Fruit fly (Drosophila melanogaster) whole organism, embryonic: ENCODE results near the gene CG7916.
A peak's percentile ranks its signal among the peaks of the same experiment; 100 is the strongest.

Experiments
- Bgb ChIP-seq: fragments of 200-800 bp; sonication (Bioruptor generic); IDR thresholded peaks from 2 replicates; pipeline ENCODE4 v1.3.6; 2022; ENCODE audit warnings: missing biosample characterization, missing genetic modification characterization; ENCODE audit not compliant: partially characterized antibody
- CG10431 ChIP-seq: fragments of 200-800 bp; sonication (Bioruptor generic); optimal IDR thresholded peaks from 3 replicates; lab custom pipeline; 2018; ENCODE audit warnings: missing biosample characterization, mild to moderate bottlenecking, missing genetic modification characterization
- CG12236 ChIP-seq: fragments of 200-800 bp; sonication (Bioruptor generic); optimal IDR thresholded peaks from 2 replicates; lab custom pipeline; 2016; ENCODE audit warnings: missing biosample characterization, missing genetic modification characterization
- CG12744 ChIP-seq: fragments of 200-800 bp; sonication (Bioruptor generic); optimal IDR thresholded peaks from 2 replicates; lab custom pipeline; 2016; ENCODE audit warnings: missing biosample characterization, missing genetic modification characterization
- CG13123 ChIP-seq: fragments of 200-800 bp; sonication (Bioruptor generic); optimal IDR thresholded peaks from 2 replicates; lab custom pipeline; 2016; ENCODE audit warnings: missing biosample characterization, missing genetic modification characterization
- CG13624 ChIP-seq: fragments of 200-800 bp; sonication (Bioruptor generic); optimal IDR thresholded peaks from 2 replicates; lab custom pipeline; 2016; ENCODE audit warnings: missing biosample characterization, missing genetic modification characterization
- CG14014 ChIP-seq: fragments of 200-800 bp; sonication (Bioruptor generic); IDR thresholded peaks from 2 replicates; pipeline ENCODE4 v1.3.6; 2022; ENCODE audit warnings: missing biosample characterization, missing genetic modification characterization
- CG17829 ChIP-seq: fragments of 200-800 bp; optimal IDR thresholded peaks from 2 replicates; lab custom pipeline; 2019; ENCODE audit warnings: missing biosample characterization, mild to moderate bottlenecking, missing genetic modification characterization, moderate library complexity
- CG18619 ChIP-seq: fragments of 200-800 bp; sonication (Bioruptor generic); optimal IDR thresholded peaks from 3 replicates; lab custom pipeline; 2017; ENCODE audit warnings: missing biosample characterization, mild to moderate bottlenecking, missing genetic modification characterization
- CG2199 ChIP-seq: fragments of 200-800 bp; sonication (Bioruptor generic); IDR thresholded peaks from 3 replicates; pipeline ENCODE4 v1.3.6; 2022; ENCODE audit warnings: missing biosample characterization, missing genetic modification characterization
- CG2889 ChIP-seq: fragments of 200-800 bp; sonication (Bioruptor generic); IDR thresholded peaks from 3 replicates; pipeline ENCODE4 v1.3.6; 2022; ENCODE audit warnings: missing biosample characterization, missing genetic modification characterization
- CG32772 ChIP-seq: fragments of 200-800 bp; sonication (Bioruptor generic); IDR thresholded peaks from 2 replicates; pipeline ENCODE4 v1.3.6; 2022; ENCODE audit warnings: missing biosample characterization, missing genetic modification characterization
- CG3847 ChIP-seq: fragments of 200-800 bp; sonication (Bioruptor generic); IDR thresholded peaks from 2 replicates; pipeline ENCODE4 v1.3.6; 2022; ENCODE audit warnings: missing biosample characterization, missing genetic modification characterization
- CG3995 ChIP-seq: fragments of 200-800 bp; sonication (Bioruptor generic); optimal IDR thresholded peaks from 3 replicates; lab custom pipeline; 2016; ENCODE audit warnings: missing biosample characterization, missing genetic modification characterization
- CG4730 ChIP-seq: fragments of 200-800 bp; sonication (Bioruptor generic); IDR thresholded peaks from 2 replicates; pipeline ENCODE4 v1.3.6; 2022; ENCODE audit warnings: missing biosample characterization, missing genetic modification characterization
- CG6813 ChIP-seq: fragments of 200-800 bp; sonication (Bioruptor generic); optimal IDR thresholded peaks from 2 replicates; lab custom pipeline; 2017; ENCODE audit warnings: missing biosample characterization, missing genetic modification characterization, mild to moderate bottlenecking, moderate library complexity, missing genetic modification reagents
- CG7928 ChIP-seq: fragments of 200-800 bp; sonication (Bioruptor generic); optimal IDR thresholded peaks from 2 replicates; lab custom pipeline; 2017; ENCODE audit warnings: missing biosample characterization, mild to moderate bottlenecking, missing genetic modification characterization
- CG7987 ChIP-seq: fragments of 200-800 bp; sonication (Bioruptor generic); optimal IDR thresholded peaks from 2 replicates; lab custom pipeline; 2018; ENCODE audit warnings: missing biosample characterization, mild to moderate bottlenecking, missing genetic modification characterization, moderate library complexity
- CG9932 ChIP-seq: fragments of 200-800 bp; sonication (Bioruptor generic); IDR thresholded peaks from 2 replicates; pipeline ENCODE4 v1.3.6; 2022; ENCODE audit warnings: missing biosample characterization, missing genetic modification characterization
- Chrac-16 ChIP-seq: fragments of 200-800 bp; sonication (Bioruptor generic); optimal IDR thresholded peaks from 3 replicates; lab custom pipeline; 2016; ENCODE audit warnings: missing biosample characterization, missing genetic modification characterization
- Dek ChIP-seq: fragments of 200-800 bp; sonication (Bioruptor generic); optimal IDR thresholded peaks from 3 replicates; lab custom pipeline; 2019; ENCODE audit warnings: missing biosample characterization, mild to moderate bottlenecking, missing genetic modification characterization, moderate library complexity
- E2f2 ChIP-seq: fragments of 200-800 bp; sonication (Bioruptor generic); IDR thresholded peaks from 2 replicates; pipeline ENCODE4 v1.3.6; 2022; ENCODE audit warnings: missing biosample characterization, missing genetic modification characterization
- Fer1 ChIP-seq: fragments of 200-800 bp; sonication (Bioruptor generic); optimal IDR thresholded peaks from 2 replicates; lab custom pipeline; 2017; ENCODE audit warnings: missing biosample characterization, mild to moderate bottlenecking, missing genetic modification characterization
- HmgZ ChIP-seq: fragments of 200-800 bp; sonication (Bioruptor generic); optimal IDR thresholded peaks from 2 replicates; lab custom pipeline; 2018; ENCODE audit warnings: missing biosample characterization, mild to moderate bottlenecking, missing genetic modification characterization
- Hr39 ChIP-seq: fragments of >200 bp; optimal IDR thresholded peaks from 2 replicates; lab custom pipeline; 2017
- MBD-R2 ChIP-seq: fragments of 200-800 bp; sonication (Bioruptor generic); IDR thresholded peaks from 2 replicates; pipeline ENCODE4 v1.3.6; 2022; ENCODE audit warnings: missing biosample characterization, missing genetic modification characterization
- Nf-YC ChIP-seq: fragments of 200-800 bp; optimal IDR thresholded peaks from 3 replicates; lab custom pipeline; 2019; ENCODE audit warnings: missing biosample characterization, mild to moderate bottlenecking, missing genetic modification characterization, moderate library complexity
- Sox102F ChIP-seq: fragments of 200-800 bp; sonication (Bioruptor generic); optimal IDR thresholded peaks from 2 replicates; lab custom pipeline; 2018; ENCODE audit warnings: missing biosample characterization, mild to moderate bottlenecking, missing genetic modification characterization, moderate library complexity
- Sry-δ ChIP-seq: fragments of 200-800 bp; sonication (Bioruptor generic); optimal IDR thresholded peaks from 2 replicates; lab custom pipeline; 2016; ENCODE audit warnings: missing biosample characterization, missing genetic modification characterization
- ab ChIP-seq: fragments of 200-800 bp; sonication (Bioruptor generic); optimal IDR thresholded peaks from 2 replicates; lab custom pipeline; 2016; ENCODE audit warnings: missing biosample characterization, missing genetic modification characterization
- da ChIP-seq: fragments of 200-800 bp; sonication (Bioruptor generic); optimal IDR thresholded peaks from 2 replicates; lab custom pipeline; 2016; ENCODE audit warnings: missing biosample characterization, missing genetic modification characterization
- dan ChIP-seq: fragments of 200-800 bp; sonication (Bioruptor generic); IDR thresholded peaks from 2 replicates; pipeline ENCODE4 v1.3.6; 2022; ENCODE audit warnings: missing biosample characterization, missing genetic modification characterization
- dimm ChIP-seq: fragments of 200-800 bp; sonication (Bioruptor generic); IDR thresholded peaks from 2 replicates; pipeline ENCODE4 v1.3.6; 2022; ENCODE audit warnings: missing biosample characterization, missing genetic modification characterization
- en ChIP-seq: fragments of 200-800 bp; sonication (Bioruptor generic); optimal IDR thresholded peaks from 2 replicates; lab custom pipeline; 2016; ENCODE audit warnings: missing biosample characterization, missing genetic modification characterization
- gce ChIP-seq: fragments of 200-800 bp; sonication (Bioruptor generic); IDR thresholded peaks from 3 replicates; pipeline ENCODE4 v1.3.6; 2022; ENCODE audit warnings: missing biosample characterization, missing genetic modification characterization
- gcm ChIP-seq: fragments of 200-800 bp; sonication (Bioruptor generic); optimal IDR thresholded peaks from 2 replicates; lab custom pipeline; 2019; ENCODE audit warnings: missing biosample characterization, mild to moderate bottlenecking, missing genetic modification characterization, moderate library complexity
- grau ChIP-seq: fragments of 200-800 bp; optimal IDR thresholded peaks from 3 replicates; lab custom pipeline; 2019; ENCODE audit warnings: missing biosample characterization, mild to moderate bottlenecking, missing genetic modification characterization, moderate library complexity
- jigr1 ChIP-seq: fragments of 200-800 bp; sonication (Bioruptor generic); IDR thresholded peaks from 3 replicates; pipeline ENCODE4 v1.3.6; 2022; ENCODE audit warnings: missing biosample characterization, missing genetic modification characterization
- kay ChIP-seq: fragments of 200-800 bp; sonication (Bioruptor generic); optimal IDR thresholded peaks from 2 replicates; lab custom pipeline; 2016; ENCODE audit warnings: missing biosample characterization, missing genetic modification characterization
- lola ChIP-seq, 3 experiments: fragments of >200 bp in 2 of 3; fragments of 200-800 bp in 1 of 3; sonication (Bioruptor generic) in 1 of 3; optimal IDR thresholded peaks; 2 replicates each; lab custom pipeline; 2017 to 2019; ENCODE audit warnings: missing biosample characterization in 3 of 3, missing genetic modification characterization in 3 of 3, mild to moderate bottlenecking in 1 of 3, moderate library complexity in 1 of 3
- nerfin-2 ChIP-seq: fragments of 200-800 bp; sonication (Bioruptor generic); IDR thresholded peaks from 2 replicates; pipeline ENCODE4 v1.3.6; 2022; ENCODE audit warnings: missing biosample characterization, missing genetic modification characterization; ENCODE audit not compliant: partially characterized antibody
- pros ChIP-seq: fragments of 200-800 bp; sonication (Bioruptor generic); optimal IDR thresholded peaks from 3 replicates; lab custom pipeline; 2019; ENCODE audit warnings: missing biosample characterization, mild to moderate bottlenecking, missing genetic modification characterization, moderate library complexity
- run ChIP-seq: fragments of 200-800 bp; sonication (Bioruptor generic); optimal IDR thresholded peaks from 3 replicates; lab custom pipeline; 2018; ENCODE audit warnings: missing biosample characterization, mild to moderate bottlenecking, missing genetic modification characterization
- sens ChIP-seq: fragments of 200-800 bp; sonication (Bioruptor generic); peaks from one replicate; lab custom pipeline; 2016; ENCODE audit warnings: missing biosample characterization, missing genetic modification characterization
- sima ChIP-seq: fragments of 200-800 bp; sonication (Bioruptor generic); optimal IDR thresholded peaks from 2 replicates; lab custom pipeline; 2016; ENCODE audit warnings: missing biosample characterization, missing genetic modification characterization
- slbo ChIP-seq: fragments of 200-800 bp; sonication (Bioruptor generic); IDR thresholded peaks from 2 replicates; pipeline ENCODE4 v1.3.6; 2022; ENCODE audit warnings: missing biosample characterization, missing genetic modification characterization
- sqz ChIP-seq: fragments of 200-800 bp; sonication (Bioruptor generic); optimal IDR thresholded peaks from 3 replicates; lab custom pipeline; 2018; ENCODE audit warnings: missing biosample characterization, mild to moderate bottlenecking, missing genetic modification characterization
- stwl ChIP-seq: fragments of 200-800 bp; sonication (Bioruptor generic); optimal IDR thresholded peaks from 3 replicates; lab custom pipeline; 2018; ENCODE audit warnings: missing biosample characterization, mild to moderate bottlenecking, missing genetic modification characterization, moderate library complexity
- usp ChIP-seq: fragments of >200 bp; optimal IDR thresholded peaks from 2 replicates; lab custom pipeline; 2017; ENCODE audit warnings: missing biosample characterization, missing genetic modification characterization
- zen2 ChIP-seq: fragments of 200-800 bp; sonication (Bioruptor generic); IDR thresholded peaks from 3 replicates; pipeline ENCODE4 v1.3.6; 2022; ENCODE audit warnings: missing biosample characterization, missing genetic modification characterization; ENCODE audit not compliant: partially characterized antibody
- zfh1 ChIP-seq: fragments of 200-800 bp; sonication (Bioruptor generic); IDR thresholded peaks from 3 replicates; pipeline ENCODE4 v1.3.6; 2022; ENCODE audit warnings: missing biosample characterization, missing genetic modification characterization
- zfh2 ChIP-seq: fragments of 200-800 bp; sonication (Bioruptor generic); optimal IDR thresholded peaks from 2 replicates; lab custom pipeline; 2016; ENCODE audit warnings: missing biosample characterization, missing genetic modification characterization

CG7916 gene

DNA sequence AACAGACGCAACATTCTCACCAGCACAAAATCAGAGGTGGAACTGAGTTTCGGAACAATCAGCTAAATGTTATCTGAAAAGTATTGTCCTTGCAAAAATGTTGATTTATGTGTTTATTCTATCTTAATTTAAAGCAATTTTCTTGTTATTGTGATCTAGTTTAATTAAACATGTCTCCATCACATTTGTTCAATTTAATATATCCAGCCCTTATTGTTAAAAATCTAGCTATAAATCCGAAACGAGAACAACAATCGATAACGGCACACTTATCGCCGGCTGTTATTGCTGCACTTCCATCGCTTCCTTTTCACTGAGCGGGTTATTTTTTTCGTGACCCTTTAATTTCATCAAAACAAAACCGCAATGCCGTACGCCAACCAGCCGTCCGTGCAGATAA is 13.5 kb upstream of the CG7916 start, which contains the start of the genes GatC, PolG2 and Polr2C (continued):
- TF ChIP-seq lola (GFP tag; optimal IDR thresholded peaks at IDR 0.05; lab: Kevin White, UChicago) = peak in 1 of 3 experiments; percentile 39
- no peak for TF ChIP-seq pros (GFP tag; lab: Kevin White, UChicago)
- peak; percentile 82 for TF ChIP-seq MBD-R2 (GFP tag; lab: Robert Waterston, UW)
- peak; percentile 78 for TF ChIP-seq CG9932 (GFP tag; lab: Robert Waterston, UW)
- TF ChIP-seq Chrac-16 (GFP tag; lab: Kevin White, UChicago) = no peak
- peak; percentile 14 for TF ChIP-seq ab (GFP tag; lab: Kevin White, UChicago)
- TF ChIP-seq nerfin-2 (GFP tag; lab: Robert Waterston, UW) = peak; percentile 81
- peak; percentile 55 for TF ChIP-seq zfh2
- TF ChIP-seq Bgb (GFP tag; lab: Robert Waterston, UW) = peak; percentile 82
- no peak for TF ChIP-seq run (tag; lab: Kevin White, UChicago)
- TF ChIP-seq dimm (GFP tag; lab: Robert Waterston, UW) = no peak
- TF ChIP-seq CG3847 (GFP tag; lab: Robert Waterston, UW) = peak; percentile 27; the same call in 1 of the 2 replicates
- no peak for TF ChIP-seq CG4730 (GFP tag; lab: Robert Waterston, UW)
- peak; percentile 68 for TF ChIP-seq stwl (tag; lab: Kevin White, UChicago)
- TF ChIP-seq gcm (GFP tag; lab: Kevin White, UChicago) = peak; percentile 53
- TF ChIP-seq sqz (GFP tag; lab: Kevin White, UChicago) = no peak
- no peak for TF ChIP-seq usp
- TF ChIP-seq CG13123 (GFP tag; lab: Kevin White, UChicago) = no peak
- peak; percentile 56; the same call in 2 of the 3 replicates for TF ChIP-seq zen2 (GFP tag; lab: Robert Waterston, UW)
- no peak for TF ChIP-seq Hr39 (lab: Kevin White, UChicago)
- peak; percentile 53 for TF ChIP-seq CG17829 (tag; lab: Kevin White, UChicago)
- peak; percentile 61 for TF ChIP-seq HmgZ (tag; lab: Kevin White, UChicago)
- no peak for TF ChIP-seq jigr1 (GFP tag; lab: Robert Waterston, UW)
- no peak for TF ChIP-seq CG32772 (GFP tag; lab: Robert Waterston, UW)
- peak; percentile 36 for TF ChIP-seq CG13624
- TF ChIP-seq Fer1 (GFP tag; lab: Kevin White, UChicago) = no peak
- TF ChIP-seq CG3995 (GFP tag; lab: Kevin White, UChicago) = peak; percentile 42
- TF ChIP-seq Sox102F (GFP tag; lab: Kevin White, UChicago) = no peak
- no peak for TF ChIP-seq sima
- no peak for TF ChIP-seq CG18619 (GFP tag; lab: Kevin White, UChicago)
- no peak for TF ChIP-seq CG6813
- no peak for TF ChIP-seq gce
- TF ChIP-seq CG12744 (GFP tag; lab: Kevin White, UChicago) = no peak
- TF ChIP-seq kay (GFP tag; lab: Kevin White, UChicago) = no peak
- TF ChIP-seq grau (tag; lab: Kevin White, UChicago) = peak; percentile 65
- TF ChIP-seq en (GFP tag; lab: Kevin White, UChicago) = no peak
- peak; percentile 49 for TF ChIP-seq da
- TF ChIP-seq CG7987 (GFP tag; lab: Kevin White, UChicago) = no peak
- no peak for TF ChIP-seq Dek (tag; lab: Kevin White, UChicago)
- TF ChIP-seq slbo (GFP tag; lab: Robert Waterston, UW) = peak; percentile 76
- peak; percentile 52; the same call in 1 of the 3 replicates for TF ChIP-seq zfh1 (GFP tag; lab: Robert Waterston, UW)
- no peak for TF ChIP-seq Nf-YC (tag; lab: Kevin White, UChicago)
- TF ChIP-seq CG10431 (GFP tag; lab: Kevin White, UChicago) = no peak
- peak; percentile 95 for TF ChIP-seq Sry-δ
- no peak for TF ChIP-seq CG2199 (GFP tag; lab: Robert Waterston, UW)
- TF ChIP-seq sens (GFP tag; lab: Kevin White, UChicago) = peak; percentile 89
- peak; percentile 74 for TF ChIP-seq E2f2 (GFP tag; lab: Robert Waterston, UW)
- TF ChIP-seq CG12236 (GFP tag; lab: Kevin White, UChicago) = no peak
- TF ChIP-seq CG2889 = no peak
- TF ChIP-seq CG7928 (GFP tag; lab: Kevin White, UChicago) = peak; percentile 76
- TF ChIP-seq CG14014 (GFP tag; lab: Robert Waterston, UW) = peak; percentile 43; the same call in 1 of the 2 replicates
- no peak for TF ChIP-seq dan (GFP tag; lab: Robert Waterston, UW)
